Fruit fly (Drosophila melanogaster) whole organism, embryonic: ENCODE results near the gene CG14190.

Source experiments
- CG10274 ChIP-seq: fragments of 200-800 bp; sonication (Bioruptor generic); optimal IDR thresholded peaks from 3 replicates; lab custom pipeline; 2017; ENCODE audit warnings: missing biosample characterization, mild to moderate bottlenecking, missing genetic modification characterization
- CG10654 ChIP-seq: fragments of 200-800 bp; sonication (Bioruptor generic); optimal IDR thresholded peaks from 2 replicates; lab custom pipeline; 2016; ENCODE audit warnings: missing biosample characterization, missing genetic modification characterization
- CG11696 ChIP-seq: fragments of 200-800 bp; sonication (Bioruptor generic); IDR thresholded peaks from 2 replicates; pipeline ENCODE4 v1.3.6; 2022; ENCODE audit warnings: missing biosample characterization, missing genetic modification characterization
- CG14667 ChIP-seq: fragments of 200-800 bp; sonication (Bioruptor generic); IDR thresholded peaks from 2 replicates; pipeline ENCODE4 v1.3.6; 2022; ENCODE audit warnings: missing biosample characterization, missing genetic modification characterization
- CG1603 ChIP-seq: fragments of 200-800 bp; sonication (Bioruptor generic); optimal IDR thresholded peaks from 2 replicates; lab custom pipeline; 2019; ENCODE audit warnings: missing biosample characterization, mild to moderate bottlenecking, missing genetic modification characterization, moderate library complexity
- CG1647 ChIP-seq: fragments of 200-800 bp; sonication (Bioruptor generic); optimal IDR thresholded peaks from 3 replicates; lab custom pipeline; 2016; ENCODE audit warnings: missing biosample characterization, missing genetic modification characterization
- CG17328 ChIP-seq: fragments of 200-800 bp; sonication (Bioruptor generic); IDR thresholded peaks from 2 replicates; pipeline ENCODE4 v1.3.6; 2022; ENCODE audit warnings: missing biosample characterization, missing genetic modification characterization
- CG18262 ChIP-seq: fragments of 200-800 bp; optimal IDR thresholded peaks from 3 replicates; lab custom pipeline; 2019; ENCODE audit warnings: missing biosample characterization, mild to moderate bottlenecking, missing genetic modification characterization, moderate library complexity
- CG4820 ChIP-seq: fragments of 200-800 bp; sonication (Bioruptor generic); optimal IDR thresholded peaks from 3 replicates; lab custom pipeline; 2016; ENCODE audit warnings: missing biosample characterization, missing genetic modification characterization
- CG6254 ChIP-seq: fragments of 200-800 bp; sonication (Bioruptor generic); optimal IDR thresholded peaks from 3 replicates; lab custom pipeline; 2017; ENCODE audit warnings: mild to moderate bottlenecking, missing biosample characterization, missing genetic modification reagents, missing genetic modification characterization
- CG6689 ChIP-seq: fragments of 200-800 bp; sonication (Bioruptor generic); IDR thresholded peaks from 2 replicates; pipeline ENCODE4 v1.3.6; 2022; ENCODE audit warnings: missing biosample characterization, missing genetic modification characterization
- CG7271 ChIP-seq: fragments of 200-800 bp; sonication (Bioruptor generic); optimal IDR thresholded peaks from 2 replicates; lab custom pipeline; 2018; ENCODE audit warnings: missing biosample characterization, mild to moderate bottlenecking, missing genetic modification characterization, moderate library complexity
- CG7839 ChIP-seq: fragments of 200-800 bp; sonication (Bioruptor generic); optimal IDR thresholded peaks from 3 replicates; lab custom pipeline; 2018; ENCODE audit warnings: missing biosample characterization, mild to moderate bottlenecking, missing genetic modification characterization, moderate library complexity
- CG8359 ChIP-seq: fragments of 200-800 bp; sonication (Bioruptor generic); optimal IDR thresholded peaks from 2 replicates; lab custom pipeline; 2017; ENCODE audit warnings: missing biosample characterization, mild to moderate bottlenecking, missing genetic modification characterization, borderline replicate concordance
- CG9609 ChIP-seq: fragments of 200-800 bp; sonication (Bioruptor generic); optimal IDR thresholded peaks from 3 replicates; lab custom pipeline; 2016; ENCODE audit warnings: missing biosample characterization, missing genetic modification characterization
- CG9876 ChIP-seq: fragments of 200-800 bp; sonication (Bioruptor generic); optimal IDR thresholded peaks from 2 replicates; lab custom pipeline; 2016; ENCODE audit warnings: missing biosample characterization, missing genetic modification characterization
- Camta ChIP-seq: fragments of 200-800 bp; sonication (Bioruptor generic); optimal IDR thresholded peaks from 2 replicates; lab custom pipeline; 2016; ENCODE audit warnings: missing biosample characterization, missing genetic modification characterization
- Chrac-16 ChIP-seq: fragments of 200-800 bp; sonication (Bioruptor generic); optimal IDR thresholded peaks from 3 replicates; lab custom pipeline; 2016; ENCODE audit warnings: missing biosample characterization, missing genetic modification characterization
- D19A ChIP-seq: fragments of 200-800 bp; optimal IDR thresholded peaks from 3 replicates; lab custom pipeline; 2019; ENCODE audit warnings: missing biosample characterization, mild to moderate bottlenecking, missing genetic modification characterization, moderate library complexity
- Elba2 ChIP-seq: fragments of 200-800 bp; sonication (Bioruptor generic); optimal IDR thresholded peaks from 3 replicates; lab custom pipeline; 2016; ENCODE audit warnings: missing biosample characterization, missing genetic modification characterization
- Gsc ChIP-seq: fragments of 200-800 bp; sonication (Bioruptor generic); IDR thresholded peaks from 2 replicates; pipeline ENCODE4 v1.3.6; 2022; ENCODE audit warnings: missing biosample characterization, missing genetic modification characterization
- H2.0 ChIP-seq: fragments of 200-800 bp; sonication (Bioruptor generic); IDR thresholded peaks from 2 replicates; pipeline ENCODE4 v1.3.6; 2022; ENCODE audit warnings: missing biosample characterization, missing genetic modification characterization
- HLHmδ ChIP-seq: fragments of 200-800 bp; sonication (Bioruptor generic); optimal IDR thresholded peaks from 2 replicates; lab custom pipeline; 2018; ENCODE audit warnings: missing biosample characterization, mild to moderate bottlenecking, missing genetic modification characterization, moderate library complexity
- HmgZ ChIP-seq: fragments of 200-800 bp; sonication (Bioruptor generic); optimal IDR thresholded peaks from 2 replicates; lab custom pipeline; 2018; ENCODE audit warnings: missing biosample characterization, mild to moderate bottlenecking, missing genetic modification characterization
- Lim3 ChIP-seq: fragments of 200-800 bp; sonication (Bioruptor generic); IDR thresholded peaks from 2 replicates; pipeline ENCODE4 v1.3.6; 2022; ENCODE audit warnings: missing biosample characterization, missing genetic modification characterization
- NFAT ChIP-seq: fragments of 200-800 bp; sonication (Bioruptor generic); IDR thresholded peaks from 2 replicates; pipeline ENCODE4 v1.3.6; 2022; ENCODE audit warnings: missing biosample characterization, missing genetic modification characterization
- NK7.1 ChIP-seq: fragments of 200-800 bp; sonication (Bioruptor generic); optimal IDR thresholded peaks from 3 replicates; lab custom pipeline; 2016; ENCODE audit warnings: missing biosample characterization, missing genetic modification characterization
- Nf-YC ChIP-seq: fragments of 200-800 bp; optimal IDR thresholded peaks from 3 replicates; lab custom pipeline; 2019; ENCODE audit warnings: missing biosample characterization, mild to moderate bottlenecking, missing genetic modification characterization, moderate library complexity
- Optix ChIP-seq: fragments of 200-800 bp; sonication (Bioruptor generic); IDR thresholded peaks from 3 replicates; pipeline ENCODE4 v1.3.6; 2022; ENCODE audit warnings: missing biosample characterization, missing genetic modification characterization
- Trl ChIP-seq, 3 experiments: fragments of >200 bp in 2 of 3; fragments of 200-800 bp in 1 of 3; sonication (Bioruptor generic) in 1 of 3; optimal IDR thresholded peaks; 2 replicates in 1 of 3; 3 replicates in 2 of 3; lab custom pipeline; 2016 to 2017; ENCODE audit warnings: missing biosample characterization in 1 of 3, missing genetic modification characterization in 1 of 3
- YL-1 ChIP-seq: fragments of 200-800 bp; sonication (Bioruptor generic); optimal IDR thresholded peaks from 3 replicates; lab custom pipeline; 2017; ENCODE audit warnings: missing biosample characterization, mild to moderate bottlenecking, missing genetic modification characterization
- cas ChIP-seq: fragments of 200-800 bp; sonication (Bioruptor generic); IDR thresholded peaks from 2 replicates; pipeline ENCODE4 v1.3.6; 2022; ENCODE audit warnings: missing biosample characterization, missing genetic modification characterization
- cato ChIP-seq: fragments of 200-800 bp; sonication (Bioruptor generic); optimal IDR thresholded peaks from 2 replicates; lab custom pipeline; 2016; ENCODE audit warnings: missing biosample characterization, missing genetic modification characterization, borderline replicate concordance
- dmrt11E ChIP-seq: fragments of 200-800 bp; sonication (Bioruptor generic); optimal IDR thresholded peaks from 3 replicates; lab custom pipeline; 2018; ENCODE audit warnings: missing biosample characterization, mild to moderate bottlenecking, missing genetic modification characterization, moderate library complexity
- eve ChIP-seq, 2 experiments: fragments of >200 bp; optimal IDR thresholded peaks; 2 replicates each; lab custom pipeline; 2017; ENCODE audit warnings: missing biosample characterization in 2 of 2, missing genetic modification characterization in 2 of 2
- gcm ChIP-seq: fragments of 200-800 bp; sonication (Bioruptor generic); optimal IDR thresholded peaks from 2 replicates; lab custom pipeline; 2019; ENCODE audit warnings: missing biosample characterization, mild to moderate bottlenecking, missing genetic modification characterization, moderate library complexity
- grau ChIP-seq: fragments of 200-800 bp; optimal IDR thresholded peaks from 3 replicates; lab custom pipeline; 2019; ENCODE audit warnings: missing biosample characterization, mild to moderate bottlenecking, missing genetic modification characterization, moderate library complexity
- h ChIP-seq: fragments of >200 bp; optimal IDR thresholded peaks from 2 replicates; lab custom pipeline; 2017
- hkb ChIP-seq, 2 experiments: fragments of 200-800 bp in 1 of 2; fragments of >200 bp in 1 of 2; sonication (Bioruptor generic) in 1 of 2; IDR thresholded peaks in 1 of 2; optimal IDR thresholded peaks in 1 of 2; 2 replicates each; pipeline versions ENCODE4 v1.3.6 to Lab custom; 2017 to 2022; ENCODE audit warnings: missing biosample characterization in 1 of 2, missing genetic modification characterization in 1 of 2
- jigr1 ChIP-seq: fragments of 200-800 bp; sonication (Bioruptor generic); IDR thresholded peaks from 3 replicates; pipeline ENCODE4 v1.3.6; 2022; ENCODE audit warnings: missing biosample characterization, missing genetic modification characterization
- knrl ChIP-seq: fragments of 200-800 bp; sonication (Bioruptor generic); IDR thresholded peaks from 3 replicates; pipeline ENCODE4 v1.3.6; 2022; ENCODE audit warnings: missing biosample characterization, missing genetic modification characterization; ENCODE audit not compliant: partially characterized antibody
- mld ChIP-seq: fragments of 200-800 bp; sonication (Bioruptor generic); IDR thresholded peaks from 3 replicates; pipeline ENCODE4 v1.3.6; 2022; ENCODE audit warnings: missing biosample characterization, missing genetic modification characterization; ENCODE audit not compliant: partially characterized antibody
- nom ChIP-seq: fragments of 200-800 bp; sonication (Bioruptor generic); optimal IDR thresholded peaks from 2 replicates; lab custom pipeline; 2017; ENCODE audit warnings: missing biosample characterization, missing genetic modification characterization, mild to moderate bottlenecking, moderate library complexity, missing genetic modification reagents
- pfk ChIP-seq: fragments of 200-800 bp; sonication (Bioruptor generic); optimal IDR thresholded peaks from 2 replicates; lab custom pipeline; 2018; ENCODE audit warnings: missing biosample characterization, mild to moderate bottlenecking, missing genetic modification characterization, moderate library complexity
- sna ChIP-seq: fragments of 200-800 bp; sonication (Bioruptor generic); IDR thresholded peaks from 2 replicates; pipeline ENCODE4 v1.3.6; 2022; ENCODE audit warnings: missing biosample characterization, missing genetic modification characterization; ENCODE audit not compliant: partially characterized antibody
- so ChIP-seq: fragments of 200-800 bp; sonication (Bioruptor generic); IDR thresholded peaks from 3 replicates; pipeline ENCODE4 v1.3.6; 2022; ENCODE audit warnings: missing biosample characterization, missing genetic modification characterization
- trem ChIP-seq: fragments of 200-800 bp; optimal IDR thresholded peaks from 3 replicates; lab custom pipeline; 2019; ENCODE audit warnings: missing biosample characterization, mild to moderate bottlenecking, missing genetic modification characterization, moderate library complexity
- wdn ChIP-seq: fragments of 200-800 bp; sonication (Bioruptor generic); IDR thresholded peaks from 2 replicates; pipeline ENCODE4 v1.3.6; 2022; ENCODE audit warnings: missing biosample characterization, missing genetic modification characterization

The CG14190 gene

dm6 chrX:19018102-19018814 lies 38.5 kb upstream of the CG14190 start (continued):
- TF ChIP-seq jigr1 (GFP tag; lab: Robert Waterston, UW), result peak; percentile 43; the same call in 1 of the 3 replicates
- peak; percentile 68 for TF ChIP-seq CG6254 (GFP tag; lab: Kevin White, UChicago)
- TF ChIP-seq H2.0 (GFP tag; lab: Robert Waterston, UW), result peak; percentile 63
- TF ChIP-seq CG10654 (GFP tag; lab: Kevin White, UChicago), result peak; percentile 56
- peak; percentile 51; the same call in 1 of the 2 replicates for TF ChIP-seq NFAT (GFP tag; lab: Robert Waterston, UW)
- no peak for TF ChIP-seq mld
- peak; percentile 45 for TF ChIP-seq CG10274 (GFP tag; lab: Kevin White, UChicago)
- TF ChIP-seq CG17328, result peak; percentile 89
- TF ChIP-seq Chrac-16 (GFP tag; lab: Kevin White, UChicago), result peak; percentile 74
- peak; percentile 42; the same call in 1 of the 2 replicates for TF ChIP-seq Gsc (GFP tag; lab: Robert Waterston, UW)
- TF ChIP-seq nom (GFP tag; lab: Kevin White, UChicago), result no peak
- TF ChIP-seq cato (GFP tag; lab: Kevin White, UChicago), result peak; percentile 39
- no peak for TF ChIP-seq cas (GFP tag; lab: Robert Waterston, UW)
- no peak for TF ChIP-seq eve (GFP tag; optimal IDR thresholded peaks at IDR 0.05; lab: Kevin White, UChicago)
- TF ChIP-seq CG9876, result peak; percentile 66
- TF ChIP-seq CG9609, result peak; percentile 74
- peak; percentile 70 for TF ChIP-seq Camta
- peak; percentile 86 for TF ChIP-seq CG7839 (tag; lab: Kevin White, UChicago)
- peak; percentile 72 for TF ChIP-seq CG8359 (GFP tag; lab: Kevin White, UChicago)
- peak; percentile 95 for TF ChIP-seq CG1603 (tag; lab: Kevin White, UChicago)
- TF ChIP-seq CG14667 (GFP tag; lab: Robert Waterston, UW), result peak; percentile 72
- peak; percentile 71 for TF ChIP-seq HmgZ (tag; lab: Kevin White, UChicago)
- TF ChIP-seq Elba2 (GFP tag; lab: Kevin White, UChicago), result no peak
- TF ChIP-seq CG1647 (GFP tag; lab: Kevin White, UChicago), result peak; percentile 57
- TF ChIP-seq grau (tag; lab: Kevin White, UChicago), result peak; percentile 82
- TF ChIP-seq NK7.1 (GFP tag; lab: Kevin White, UChicago), result peak; percentile 73
- TF ChIP-seq so (GFP tag; lab: Robert Waterston, UW), result peak; percentile 66; the same call in 2 of the 3 replicates
- TF ChIP-seq dmrt11E (tag; lab: Kevin White, UChicago), result peak; percentile 88
- TF ChIP-seq Trl (optimal IDR thresholded peaks at IDR 0.05; lab: Kevin White, UChicago), result no peak
- peak; percentile 79 for TF ChIP-seq Trl (GFP tag; optimal IDR thresholded peaks at IDR 0.05; lab: Kevin White, UChicago)
- TF ChIP-seq knrl (GFP tag; lab: Robert Waterston, UW), result no peak
- 0 out of 2 replicates have a peak, but pooled peaks have one; percentile 32 for TF ChIP-seq CG11696 (GFP tag; lab: Robert Waterston, UW)
- TF ChIP-seq wdn, result peak; percentile 61; the same call in 1 of the 2 replicates
- TF ChIP-seq YL-1, result peak; percentile 39
- TF ChIP-seq trem (tag; lab: Kevin White, UChicago), result peak; percentile 70
- peak; percentile 76 for TF ChIP-seq CG6689 (GFP tag; lab: Robert Waterston, UW)
- TF ChIP-seq h (lab: Kevin White, UChicago), result no peak
- peak; percentile 77 for TF ChIP-seq gcm (GFP tag; lab: Kevin White, UChicago)
- TF ChIP-seq Nf-YC, result peak; percentile 43
- no peak for TF ChIP-seq sna (GFP tag; lab: Robert Waterston, UW)
- peak; percentile 81 for TF ChIP-seq D19A (tag; lab: Kevin White, UChicago)
- TF ChIP-seq hkb (optimal IDR thresholded peaks at IDR 0.05; lab: Kevin White, UChicago), result no peak
- peak; percentile 87 for TF ChIP-seq hkb (GFP tag; IDR thresholded peaks at IDR 0.05; lab: Robert Waterston, UW)
- peak; percentile 84 for TF ChIP-seq CG4820 (GFP tag; lab: Kevin White, UChicago)
- TF ChIP-seq CG7271 (tag; lab: Kevin White, UChicago), result no peak
- no peak for TF ChIP-seq pfk (GFP tag; lab: Kevin White, UChicago)
- TF ChIP-seq Optix (GFP tag; lab: Robert Waterston, UW), result peak; percentile 80
- peak; percentile 42; the same call in 1 of the 2 replicates for TF ChIP-seq Lim3 (GFP tag; lab: Robert Waterston, UW)
- TF ChIP-seq CG18262 (tag; lab: Kevin White, UChicago), result peak; percentile 84
- no peak for TF ChIP-seq HLHmδ (GFP tag; lab: Kevin White, UChicago)
